Worm (Caenorhabditis elegans) whole organism, mixed stage, embryonic: ENCODE results near the gene srx-133.

Experiments used
- M03D4.4 ChIP-seq: sonication (generic microtip); optimal IDR thresholded peaks from 2 replicates; lab custom pipeline; 2017; ENCODE audit warnings: mild to moderate bottlenecking, missing genetic modification characterization, missing compliant biosample characterization
- blmp-1 ChIP-seq: fragments of 150-350 bp; optimal IDR thresholded peaks from 2 replicates; lab custom pipeline; 2014; ENCODE audit warnings: missing biosample characterization, missing genetic modification characterization
- ceh-39 ChIP-seq: fragments of 150-350 bp; optimal IDR thresholded peaks from 2 replicates; lab custom pipeline; 2014; ENCODE audit warnings: missing biosample characterization, missing genetic modification characterization
- ceh-43 ChIP-seq: fragments of 200-800 bp; sonication (Bioruptor generic); optimal IDR thresholded peaks from 2 replicates; lab custom pipeline; 2018; ENCODE audit warnings: mild to moderate bottlenecking, missing genetic modification characterization, moderate library complexity, missing compliant biosample characterization
- ceh-83 ChIP-seq: fragments of 200-800 bp; sonication (Bioruptor generic); optimal IDR thresholded peaks from 2 replicates; lab custom pipeline; 2018; ENCODE audit warnings: mild to moderate bottlenecking, missing genetic modification characterization, missing compliant biosample characterization
- ces-1 ChIP-seq: fragments of 150-350 bp; optimal IDR thresholded peaks from 2 replicates; lab custom pipeline; 2014; ENCODE audit warnings: missing biosample characterization, missing genetic modification reagents, missing genetic modification characterization
- cnd-1 ChIP-seq: fragments of 200-800 bp; sonication (Bioruptor generic); optimal IDR thresholded peaks from 2 replicates; lab custom pipeline; 2018; ENCODE audit warnings: mild to moderate bottlenecking, missing genetic modification characterization, missing compliant biosample characterization
- drap-1 ChIP-seq: fragments of 200-800 bp; sonication (Bioruptor generic); optimal IDR thresholded peaks from 3 replicates; lab custom pipeline; 2018; ENCODE audit warnings: mild to moderate bottlenecking, missing genetic modification characterization, missing compliant biosample characterization
- elt-1 ChIP-seq: sonication (generic microtip); optimal IDR thresholded peaks from 2 replicates; lab custom pipeline; 2017; ENCODE audit warnings: missing genetic modification characterization, mild to moderate bottlenecking, missing compliant biosample characterization, antibody characterized with exemption, moderate library complexity, borderline replicate concordance; ENCODE audit not compliant: insufficient read depth
- elt-3 ChIP-seq: fragments of 150-350 bp; optimal IDR thresholded peaks from 2 replicates; lab custom pipeline; 2014; ENCODE audit warnings: missing biosample characterization, missing genetic modification characterization
- flh-1 ChIP-seq: fragments of 200-800 bp; sonication (Bioruptor generic); optimal IDR thresholded peaks from 2 replicates; lab custom pipeline; 2018; ENCODE audit warnings: mild to moderate bottlenecking, missing genetic modification characterization, moderate library complexity, missing compliant biosample characterization
- ham-2 ChIP-seq: fragments of 200-800 bp; sonication (Bioruptor generic); optimal IDR thresholded peaks from 2 replicates; lab custom pipeline; 2018; ENCODE audit warnings: mild to moderate bottlenecking, missing genetic modification characterization, missing compliant biosample characterization
- hlh-1 ChIP-seq: fragments of 150-350 bp; optimal IDR thresholded peaks from 2 replicates; lab custom pipeline; 2014; ENCODE audit warnings: missing biosample characterization, missing genetic modification reagents, missing genetic modification characterization
- lin-13 ChIP-seq: fragments of 150-350 bp; optimal IDR thresholded peaks from 2 replicates; lab custom pipeline; 2014; ENCODE audit warnings: missing biosample characterization, missing genetic modification characterization
- lin-32 ChIP-seq: fragments of 200-800 bp; sonication (Bioruptor generic); optimal IDR thresholded peaks from 2 replicates; lab custom pipeline; 2018; ENCODE audit warnings: mild to moderate bottlenecking, missing genetic modification characterization, missing compliant biosample characterization
- lsy-2 ChIP-seq: fragments of 150-350 bp; optimal IDR thresholded peaks from 2 replicates; lab custom pipeline; 2014; ENCODE audit warnings: missing biosample characterization, missing genetic modification characterization
- mab-5 ChIP-seq: fragments of 150-350 bp; optimal IDR thresholded peaks from 2 replicates; lab custom pipeline; 2014; ENCODE audit warnings: missing biosample characterization, missing genetic modification characterization
- mep-1 ChIP-seq: fragments of 150-350 bp; optimal IDR thresholded peaks from 2 replicates; lab custom pipeline; 2017; ENCODE audit warnings: missing biosample characterization, missing genetic modification reagents, missing genetic modification characterization, inconsistent platforms
- mls-2 ChIP-seq: sonication (generic microtip); optimal IDR thresholded peaks from 2 replicates; lab custom pipeline; 2016; ENCODE audit warnings: mild to moderate bottlenecking, missing genetic modification characterization, moderate library complexity, missing compliant biosample characterization
- nhr-12 ChIP-seq: fragments of 150-350 bp; optimal IDR thresholded peaks from 2 replicates; lab custom pipeline; 2014; ENCODE audit warnings: missing biosample characterization, missing genetic modification characterization
- nhr-2 ChIP-seq: fragments of 150-350 bp; optimal IDR thresholded peaks from 2 replicates; lab custom pipeline; 2014; ENCODE audit warnings: missing biosample characterization, missing genetic modification characterization
- nhr-237 ChIP-seq: fragments of 150-350 bp; optimal IDR thresholded peaks from 2 replicates; lab custom pipeline; 2014; ENCODE audit warnings: missing biosample characterization, missing genetic modification characterization
- nhr-28 ChIP-seq: fragments of 150-350 bp; optimal IDR thresholded peaks from 2 replicates; lab custom pipeline; 2014; ENCODE audit warnings: missing biosample characterization, missing genetic modification characterization
- nhr-76 ChIP-seq: sonication (generic microtip); optimal IDR thresholded peaks from 2 replicates; lab custom pipeline; 2017; ENCODE audit warnings: missing biosample characterization, missing genetic modification characterization
- pha-4 ChIP-seq: fragments of 150-350 bp; optimal IDR thresholded peaks from 2 replicates; lab custom pipeline; 2018; ENCODE audit warnings: missing biosample characterization, missing genetic modification reagents, missing genetic modification characterization
- sem-2 ChIP-seq: fragments of 200-800 bp; sonication (Bioruptor generic); optimal IDR thresholded peaks from 2 replicates; lab custom pipeline; 2018; ENCODE audit warnings: mild to moderate bottlenecking, missing genetic modification characterization, missing compliant biosample characterization
- snpc-4 ChIP-seq: fragments of 150-350 bp; optimal IDR thresholded peaks from 2 replicates; lab custom pipeline; 2014; ENCODE audit warnings: missing biosample characterization, missing genetic modification characterization
- sptf-1 ChIP-seq: sonication (generic microtip); optimal IDR thresholded peaks from 2 replicates; lab custom pipeline; 2017; ENCODE audit warnings: mild to moderate bottlenecking, missing genetic modification characterization, moderate library complexity, missing compliant biosample characterization
- tbx-8 ChIP-seq: fragments of 200-800 bp; sonication (Bioruptor generic); optimal IDR thresholded peaks from 2 replicates; lab custom pipeline; 2018; ENCODE audit warnings: mild to moderate bottlenecking, missing genetic modification characterization, moderate library complexity, missing compliant biosample characterization
- unc-120 ChIP-seq: sonication (generic microtip); optimal IDR thresholded peaks from 2 replicates; lab custom pipeline; 2017; ENCODE audit warnings: missing genetic modification characterization, missing compliant biosample characterization; ENCODE audit not compliant: poor library complexity, severe bottlenecking
- unc-39 ChIP-seq: fragments of 150-350 bp; optimal IDR thresholded peaks from 2 replicates; lab custom pipeline; 2014; ENCODE audit warnings: missing biosample characterization, missing genetic modification characterization
- unc-62 ChIP-seq: fragments of 150-350 bp; optimal IDR thresholded peaks from 2 replicates; lab custom pipeline; 2014; ENCODE audit warnings: missing biosample characterization, missing genetic modification reagents, missing genetic modification characterization
- zip-8 ChIP-seq: fragments of 150-350 bp; optimal IDR thresholded peaks from 2 replicates; lab custom pipeline; 2014; ENCODE audit warnings: missing biosample characterization, missing genetic modification characterization

The srx-133 gene

DNA sequence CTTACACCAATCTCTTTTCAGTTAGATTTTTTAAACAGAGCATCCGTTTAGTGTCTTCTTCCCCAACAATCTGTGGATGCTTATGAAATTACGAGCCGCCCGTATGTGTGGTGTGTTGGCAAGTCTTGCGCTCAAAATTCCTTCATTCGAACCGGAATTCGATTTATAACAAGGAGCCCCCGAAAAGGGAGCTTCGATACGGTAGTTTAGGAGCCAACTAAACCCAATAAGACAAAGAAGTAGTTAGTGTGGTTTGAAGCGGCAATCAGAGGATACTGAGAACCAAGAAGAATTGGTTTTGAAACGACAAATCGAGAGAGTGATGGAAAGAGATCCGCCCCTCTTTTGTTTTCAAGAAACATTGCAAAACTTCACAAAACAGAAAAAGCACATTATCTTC lies 36.1 kb upstream of the srx-133 start:
- TF ChIP-seq ces-1 (GFP tag; lab: Kevin White, UChicago) (peak; percentile 89), sem-2 (GFP tag; lab: Kevin White, UChicago) (no peak)

DNA sequence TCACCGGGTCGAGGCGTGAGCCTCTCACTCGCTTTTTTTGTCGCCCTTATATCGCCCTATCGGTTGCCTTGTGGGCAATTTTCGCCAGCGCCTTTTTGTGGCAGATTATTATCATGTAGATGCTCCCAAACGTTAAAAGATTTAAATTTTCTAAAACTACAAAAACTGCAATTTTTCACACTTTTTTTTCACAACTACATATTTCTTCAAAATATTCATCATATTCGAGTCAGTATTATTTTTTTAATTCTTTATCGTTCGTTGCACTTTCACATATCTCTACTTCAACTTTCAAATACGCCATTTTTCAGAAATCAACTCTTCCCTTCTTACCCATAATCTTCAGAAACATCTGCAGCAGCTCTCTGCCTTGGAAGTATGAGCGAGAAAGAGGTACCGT lies 35.5 kb upstream of the srx-133 start, which contains the start of gene ceh-24:
Gene ceh-24, plus strand, starts transcription at position 301 of the 400 bp plus-strand sequence.
- no peak for TF ChIP-seq unc-62 (GFP tag; lab: Kevin White, UChicago)
- TF ChIP-seq blmp-1 (tag; lab: Kevin White, UChicago), result no peak
- no peak for TF ChIP-seq tbx-8
- TF ChIP-seq nhr-2 (tag; lab: Kevin White, UChicago), result no peak
- no peak for TF ChIP-seq ceh-43 (GFP tag; lab: Kevin White, UChicago)
- TF ChIP-seq mls-2 (tag; lab: Kevin White, UChicago), result no peak
- TF ChIP-seq snpc-4 (tag; lab: Kevin White, UChicago), result no peak
- no peak for TF ChIP-seq pha-4 (tag; lab: Kevin White, UChicago)
- no peak for TF ChIP-seq lin-32 (GFP tag; lab: Kevin White, UChicago)
- no peak for TF ChIP-seq unc-120 (tag; lab: Kevin White, UChicago)
- TF ChIP-seq mep-1 (tag; lab: Kevin White, UChicago), result no peak
- no peak for TF ChIP-seq nhr-237
- TF ChIP-seq nhr-76 (tag; lab: Kevin White, UChicago), result no peak
- TF ChIP-seq M03D4.4 (tag; lab: Kevin White, UChicago), result no peak
- TF ChIP-seq mab-5 (tag; lab: Kevin White, UChicago), result no peak
- TF ChIP-seq elt-3 (tag; lab: Kevin White, UChicago), result no peak
- no peak for TF ChIP-seq lsy-2
- no peak for TF ChIP-seq cnd-1
- TF ChIP-seq, all 35 proteins: peak for 0

DNA sequence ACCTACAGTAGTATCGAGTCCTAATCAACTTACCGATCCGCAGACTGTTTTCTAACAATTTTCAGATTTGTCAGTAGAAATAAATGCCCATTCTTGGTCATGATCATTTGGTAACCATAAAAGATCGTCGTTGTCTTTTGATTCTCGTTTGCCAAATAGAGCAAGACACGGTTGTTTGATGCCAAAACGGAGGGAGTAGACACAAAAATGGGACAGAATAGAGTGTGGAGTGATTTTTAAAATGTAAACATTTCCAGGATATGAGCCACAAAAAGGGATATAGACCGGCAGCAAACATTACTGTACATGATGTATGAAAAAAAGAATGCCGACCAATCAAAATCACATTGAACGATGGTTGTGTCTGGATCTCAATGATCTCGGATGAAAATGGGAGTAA lies 31.6 kb upstream of the srx-133 start, which contains the start of gene F55B12.2:
Gene F55B12.2, minus strand, starts transcription at position 101 of the 400 bp plus-strand sequence.
- TF ChIP-seq elt-1, result no peak
- no peak for TF ChIP-seq nhr-237
- no peak for TF ChIP-seq hlh-1
- TF ChIP-seq nhr-12 (tag; lab: Kevin White, UChicago), result no peak
- TF ChIP-seq sem-2 (GFP tag; lab: Kevin White, UChicago), result no peak
- no peak for TF ChIP-seq unc-62 (GFP tag; lab: Kevin White, UChicago)
- no peak for TF ChIP-seq tbx-8
- TF ChIP-seq cnd-1, result no peak
- TF ChIP-seq ceh-39 (tag; lab: Kevin White, UChicago), result no peak
- TF ChIP-seq nhr-28 (tag; lab: Kevin White, UChicago), result no peak
- no peak for TF ChIP-seq drap-1 (GFP tag; lab: Kevin White, UChicago)
- no peak for TF ChIP-seq mab-5 (tag; lab: Kevin White, UChicago)
- no peak for TF ChIP-seq unc-39 (tag; lab: Kevin White, UChicago)

DNA sequence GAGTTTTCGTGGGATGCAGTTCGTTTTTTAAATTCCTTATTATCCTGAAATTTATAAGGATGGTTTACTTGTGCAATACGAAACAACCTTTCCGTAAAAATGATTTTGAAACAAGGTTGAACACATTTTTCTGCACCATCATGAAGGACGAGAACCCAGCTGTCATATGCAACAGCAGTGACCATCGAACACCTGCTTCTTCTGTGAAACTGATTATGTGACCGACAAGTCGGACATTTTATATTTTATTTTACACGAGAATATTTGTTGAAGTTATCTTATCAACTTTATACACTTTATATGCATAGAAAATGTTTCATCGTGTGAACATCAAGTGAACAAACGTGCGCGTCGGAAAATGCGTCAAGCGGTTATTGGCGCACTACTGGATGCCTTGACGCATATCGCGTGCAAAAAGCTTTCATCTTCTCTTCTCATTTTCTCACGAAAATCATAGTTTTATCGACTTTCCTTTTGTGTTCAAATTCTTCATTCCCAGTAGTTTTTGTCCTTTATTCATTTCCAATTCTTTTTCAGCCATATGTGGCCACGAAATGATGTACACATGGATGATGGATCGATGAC lies 29.6 kb upstream of the srx-133 start, which contains the start of gene sel-10:
Gene sel-10, plus strand, starts transcription at position 538 of the 585 bp plus-strand sequence.
- TF ChIP-seq lin-32 (GFP tag; lab: Kevin White, UChicago) (peak; percentile 55), unc-120 (tag; lab: Kevin White, UChicago) (no peak), zip-8 (tag; lab: Kevin White, UChicago) (no peak), pha-4 (tag; lab: Kevin White, UChicago) (peak; percentile 60), flh-1 (GFP tag; lab: Kevin White, UChicago) (no peak), hlh-1 (peak; percentile 51), lsy-2 (peak; percentile 67), nhr-76 (tag; lab: Kevin White, UChicago) (no peak), blmp-1 (tag; lab: Kevin White, UChicago) (no peak), drap-1 (GFP tag; lab: Kevin White, UChicago) (peak; percentile 23), sptf-1 (tag; lab: Kevin White, UChicago) (no peak), mep-1 (tag; lab: Kevin White, UChicago) (peak; percentile 63), lin-13 (peak; percentile 61), unc-62 (GFP tag; lab: Kevin White, UChicago) (no peak), unc-39 (tag; lab: Kevin White, UChicago) (no peak)

DNA sequence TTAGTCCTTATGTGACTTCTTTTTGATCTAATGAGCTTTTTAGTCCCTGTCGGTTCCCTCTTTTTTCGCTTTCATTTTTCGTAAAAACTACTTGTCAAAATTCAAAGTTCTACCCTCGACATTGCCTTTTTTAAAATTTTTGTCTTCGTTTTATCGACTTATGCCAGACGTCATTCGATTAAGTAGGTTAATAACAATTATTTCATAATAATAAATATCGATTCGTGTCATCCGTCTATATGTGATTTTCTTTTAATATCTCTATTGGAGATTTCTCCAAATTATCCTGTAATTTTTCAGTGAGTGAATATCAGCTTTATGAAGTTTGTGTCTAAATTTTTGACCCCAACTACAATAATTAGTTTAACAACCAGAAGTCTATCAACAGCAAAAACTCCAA lies 25.7 kb upstream of the srx-133 start, which contains the start of gene hpo-31:
Gene hpo-31, plus strand, starts transcription at position 301 of the 400 bp plus-strand sequence.
- TF ChIP-seq ces-1 (GFP tag; lab: Kevin White, UChicago) (no peak), unc-62 (GFP tag; lab: Kevin White, UChicago) (no peak), ceh-39 (tag; lab: Kevin White, UChicago) (no peak), elt-3 (tag; lab: Kevin White, UChicago) (no peak), M03D4.4 (tag; lab: Kevin White, UChicago) (no peak), ceh-83 (no peak), cnd-1 (no peak), zip-8 (tag; lab: Kevin White, UChicago) (no peak), ham-2 (GFP tag; lab: Kevin White, UChicago) (no peak), lsy-2 (no peak), hlh-1 (no peak), elt-1 (no peak)
